Fruit fly (Drosophila melanogaster): ENCODE data around the gene CG3036.

dm6 chr2L:4899599-4900559, 8.0 kb downstream of the CG3036 start:
- TF ChIP-seq usp (GFP tag; optimal IDR thresholded peaks at IDR 0.05) (no peak), psq (optimal IDR thresholded peaks at IDR 0.05) (no peak), Dll (optimal IDR thresholded peaks at IDR 0.05) (no peak), pan (optimal IDR thresholded peaks at IDR 0.05) (no peak), EcR (GFP tag; optimal IDR thresholded peaks at IDR 0.05) (no peak)
